Fruit fly (Drosophila melanogaster): ENCODE results near the gene CG12716.

- TF ChIP-seq Sin3A (optimal IDR thresholded peaks at IDR 0.05) (no peak), psq (optimal IDR thresholded peaks at IDR 0.05) (no peak), ttk (optimal IDR thresholded peaks at IDR 0.05) (no peak)
Measured at dm6 chrX:12939951-12940350, 36.1 kb downstream of the CG12716 start.
